Fruit fly (Drosophila melanogaster) whole organism, adult: ENCODE data around the gene Cdk8.

Experiments used
- CG12768 ChIP-seq: fragments of 200-800 bp; sonication (Bioruptor generic); optimal IDR thresholded peaks from 2 replicates; lab custom pipeline; 2017; ENCODE audit warnings: missing biosample characterization, missing genetic modification characterization, mild to moderate bottlenecking, moderate library complexity, missing genetic modification reagents
- CG14711 ChIP-seq: fragments of 200-800 bp; sonication (Bioruptor generic); optimal IDR thresholded peaks from 2 replicates; lab custom pipeline; 2018; ENCODE audit warnings: missing biosample characterization, mild to moderate bottlenecking, missing genetic modification characterization, moderate library complexity
- CG1620 ChIP-seq: fragments of 200-800 bp; sonication (Bioruptor generic); optimal IDR thresholded peaks from 2 replicates; lab custom pipeline; 2016; ENCODE audit warnings: missing biosample characterization, missing genetic modification characterization
- CG33017 ChIP-seq: fragments of 200-800 bp; sonication (Bioruptor generic); optimal IDR thresholded peaks from 2 replicates; lab custom pipeline; 2018; ENCODE audit warnings: missing biosample characterization, mild to moderate bottlenecking, missing genetic modification characterization, moderate library complexity
- CG5204 ChIP-seq: fragments of 200-800 bp; sonication (Bioruptor generic); optimal IDR thresholded peaks from 2 replicates; lab custom pipeline; 2016; ENCODE audit warnings: missing biosample characterization, missing genetic modification characterization
- CG7101 ChIP-seq: fragments of 200-800 bp; sonication (Bioruptor generic); optimal IDR thresholded peaks from 2 replicates; lab custom pipeline; 2018; ENCODE audit warnings: missing biosample characterization, mild to moderate bottlenecking, missing genetic modification characterization, moderate library complexity
- Clk ChIP-seq: fragments of 200-800 bp; sonication (Bioruptor generic); optimal IDR thresholded peaks from 2 replicates; lab custom pipeline; 2017; ENCODE audit warnings: missing biosample characterization, missing genetic modification characterization
- Crg-1 ChIP-seq: fragments of 200-800 bp; sonication (Bioruptor generic); optimal IDR thresholded peaks from 2 replicates; lab custom pipeline; 2016; ENCODE audit warnings: missing biosample characterization, missing genetic modification characterization
- Mnt ChIP-seq: fragments of 200-800 bp; sonication (Bioruptor generic); optimal IDR thresholded peaks from 2 replicates; lab custom pipeline; 2016; ENCODE audit warnings: missing biosample characterization, mild to moderate bottlenecking, missing genetic modification characterization
- cic ChIP-seq: fragments of 200-800 bp; sonication (Bioruptor generic); optimal IDR thresholded peaks from 2 replicates; lab custom pipeline; 2017; ENCODE audit warnings: missing biosample characterization, mild to moderate bottlenecking, missing genetic modification characterization, moderate library complexity
- cnc ChIP-seq, 2 experiments: fragments of >200 bp; optimal IDR thresholded peaks; 2 replicates each; lab custom pipeline; 2017
- kay ChIP-seq: fragments of 200-800 bp; sonication (Bioruptor generic); peaks from one replicate; lab custom pipeline; 2016; ENCODE audit warnings: missing biosample characterization, missing genetic modification characterization, borderline replicate concordance
- ovo ChIP-seq: fragments of 200-800 bp; sonication (Bioruptor generic); optimal IDR thresholded peaks from 2 replicates; lab custom pipeline; 2016; ENCODE audit warnings: missing biosample characterization, missing genetic modification characterization
- tj ChIP-seq: fragments of 200-800 bp; sonication (Bioruptor generic); optimal IDR thresholded peaks from 3 replicates; lab custom pipeline; 2017; ENCODE audit warnings: missing biosample characterization, mild to moderate bottlenecking, missing genetic modification characterization, moderate library complexity

DNA sequence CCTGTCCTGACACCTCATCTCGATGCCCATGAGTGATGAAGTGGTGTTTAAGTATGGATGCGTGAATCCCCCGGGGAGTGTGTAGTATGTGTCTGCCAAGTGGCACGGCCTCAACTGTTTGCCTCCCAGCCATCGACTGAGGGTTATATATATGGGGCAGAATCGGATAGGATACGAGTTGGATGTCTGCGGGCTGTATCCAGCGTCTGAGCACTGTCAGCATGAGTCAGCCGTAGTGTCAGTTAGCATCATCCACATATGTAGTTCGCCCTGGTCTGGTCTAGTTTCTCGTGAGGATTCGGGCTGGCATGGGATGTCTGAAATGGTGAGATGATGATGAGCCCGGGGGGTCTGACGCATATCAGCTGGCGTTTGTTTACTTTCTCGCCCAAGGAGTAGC lies 36.5 kb downstream of the Cdk8 start, which contains the start of gene Ilp3:
- TF ChIP-seq CG5204 (GFP tag; lab: Kevin White, UChicago) (no peak), Crg-1 (GFP tag; lab: Kevin White, UChicago) (no peak), cic (GFP tag; lab: Kevin White, UChicago) (no peak), Clk (GFP tag; lab: Kevin White, UChicago) (no peak), CG14711 (tag; lab: Kevin White, UChicago) (no peak), Mnt (GFP tag; lab: Kevin White, UChicago) (no peak), kay (GFP tag; lab: Kevin White, UChicago) (no peak), CG33017 (tag; lab: Kevin White, UChicago) (no peak), CG1620 (GFP tag; lab: Kevin White, UChicago) (no peak), CG7101 (tag; lab: Kevin White, UChicago) (no peak), cnc (optimal IDR thresholded peaks at IDR 0.05; lab: Kevin White, UChicago) (no peak), tj (GFP tag; lab: Kevin White, UChicago) (no peak), CG12768 (GFP tag; lab: Kevin White, UChicago) (no peak), ovo (no peak)
